Worm (Caenorhabditis elegans) whole organism, L2 larva: ENCODE data around the gene nep-18.
"Not testable (repeated sequence)": the region's sequence is repeated elsewhere in the genome, so short reads cannot be mapped to it uniquely, and the experiment has no call there.

Experiments
- C34F6.9 ChIP-seq: fragments of 150-350 bp; optimal IDR thresholded peaks from 2 replicates; lab custom pipeline; 2014; ENCODE audit warnings: missing biosample characterization, missing genetic modification characterization
- F13H6.1 ChIP-seq: sonication (generic microtip); optimal IDR thresholded peaks from 2 replicates; lab custom pipeline; 2016; ENCODE audit warnings: missing genetic modification characterization, missing compliant biosample characterization
- ZK546.5 ChIP-seq: sonication (generic microtip); optimal IDR thresholded peaks from 2 replicates; lab custom pipeline; 2017; ENCODE audit warnings: missing biosample characterization, missing genetic modification characterization
- ama-1 ChIP-seq: fragments of 150-350 bp; optimal IDR thresholded peaks from 2 replicates; lab custom pipeline; 2018; ENCODE audit warnings: inconsistent platforms
- blmp-1 ChIP-seq: sonication (generic microtip); optimal IDR thresholded peaks from 2 replicates; lab custom pipeline; 2017; ENCODE audit warnings: missing genetic modification characterization, mild to moderate bottlenecking, missing compliant biosample characterization, antibody characterized with exemption, moderate library complexity; ENCODE audit not compliant: insufficient read depth
- ceh-82 ChIP-seq: fragments of 150-350 bp; optimal IDR thresholded peaks from 2 replicates; lab custom pipeline; 2014; ENCODE audit warnings: missing biosample characterization, missing genetic modification characterization
- crh-2 ChIP-seq: sonication (generic microtip); optimal IDR thresholded peaks from 2 replicates; lab custom pipeline; 2017; ENCODE audit warnings: missing biosample characterization, missing genetic modification characterization
- dmd-4 ChIP-seq: sonication (generic microtip); optimal IDR thresholded peaks from 2 replicates; lab custom pipeline; 2017; ENCODE audit warnings: missing biosample characterization, missing genetic modification characterization
- elt-1 ChIP-seq: fragments of 150-350 bp; optimal IDR thresholded peaks from 2 replicates; lab custom pipeline; 2014; ENCODE audit warnings: missing biosample characterization, missing genetic modification characterization
- elt-3 ChIP-seq: sonication (generic microtip); optimal IDR thresholded peaks from 2 replicates; lab custom pipeline; 2017; ENCODE audit warnings: missing biosample characterization, missing genetic modification characterization
- fos-1 ChIP-seq: fragments of 150-350 bp; optimal IDR thresholded peaks from 2 replicates; lab custom pipeline; 2014; ENCODE audit warnings: missing biosample characterization, missing genetic modification characterization
- gmeb-1 ChIP-seq: fragments of 150-350 bp; optimal IDR thresholded peaks from 2 replicates; lab custom pipeline; 2014; ENCODE audit warnings: missing biosample characterization, missing genetic modification characterization
- lin-11 ChIP-seq: fragments of 150-350 bp; sonication (generic microtip); optimal IDR thresholded peaks from 2 replicates; lab custom pipeline; 2014; ENCODE audit warnings: missing biosample characterization, missing genetic modification characterization, inconsistent platforms, mixed read lengths
- lin-13 ChIP-seq: fragments of 150-350 bp; optimal IDR thresholded peaks from 2 replicates; lab custom pipeline; 2014; ENCODE audit warnings: missing biosample characterization, missing genetic modification reagents, missing genetic modification characterization
- lin-39 ChIP-seq: fragments of 150-350 bp; optimal IDR thresholded peaks from 2 replicates; lab custom pipeline; 2014; ENCODE audit warnings: missing biosample characterization, missing genetic modification reagents, missing genetic modification characterization
- lsy-2 ChIP-seq, 2 experiments: fragments of 150-350 bp in 1 of 2; sonication (generic microtip) in 1 of 2; optimal IDR thresholded peaks; 2 replicates each; lab custom pipeline; 2014 to 2017; ENCODE audit warnings: missing biosample characterization in 2 of 2, missing genetic modification characterization in 2 of 2
- mab-5 ChIP-seq: fragments of 150-350 bp; optimal IDR thresholded peaks from 2 replicates; lab custom pipeline; 2014; ENCODE audit warnings: missing biosample characterization, missing genetic modification characterization
- mbf-1 ChIP-seq: sonication (generic microtip); optimal IDR thresholded peaks from 2 replicates; lab custom pipeline; 2017; ENCODE audit warnings: missing biosample characterization, missing genetic modification characterization
- nhr-10 ChIP-seq: sonication (generic microtip); optimal IDR thresholded peaks from 2 replicates; lab custom pipeline; 2017; ENCODE audit warnings: missing biosample characterization, missing genetic modification characterization
- nhr-11 ChIP-seq: fragments of 150-350 bp; optimal IDR thresholded peaks from 2 replicates; lab custom pipeline; 2014; ENCODE audit warnings: missing biosample characterization, missing genetic modification characterization
- nhr-12 ChIP-seq: fragments of 150-350 bp; optimal IDR thresholded peaks from 2 replicates; lab custom pipeline; 2014; ENCODE audit warnings: missing biosample characterization, missing genetic modification characterization
- nhr-129 ChIP-seq: fragments of 150-350 bp; optimal IDR thresholded peaks from 2 replicates; lab custom pipeline; 2014; ENCODE audit warnings: missing biosample characterization, missing genetic modification characterization
- nhr-21 ChIP-seq: fragments of 150-350 bp; optimal IDR thresholded peaks from 2 replicates; lab custom pipeline; 2014; ENCODE audit warnings: missing biosample characterization, missing genetic modification characterization
- nhr-23 ChIP-seq: fragments of 150-350 bp; optimal IDR thresholded peaks from 2 replicates; lab custom pipeline; 2014; ENCODE audit warnings: missing biosample characterization, missing genetic modification reagents, missing genetic modification characterization
- nhr-6 ChIP-seq: fragments of 150-350 bp; optimal IDR thresholded peaks from 2 replicates; lab custom pipeline; 2014; ENCODE audit warnings: missing biosample characterization, missing genetic modification characterization
- nhr-77 ChIP-seq: fragments of 150-350 bp; optimal IDR thresholded peaks from 2 replicates; lab custom pipeline; 2014; ENCODE audit warnings: missing biosample characterization, missing genetic modification characterization
- peb-1 ChIP-seq: fragments of 150-350 bp; optimal IDR thresholded peaks from 2 replicates; lab custom pipeline; 2014; ENCODE audit warnings: missing biosample characterization, missing genetic modification characterization
- sem-4 ChIP-seq: fragments of 150-350 bp; optimal IDR thresholded peaks from 2 replicates; lab custom pipeline; 2014; ENCODE audit warnings: missing biosample characterization, missing genetic modification reagents, missing genetic modification characterization
- snpc-4 ChIP-seq: fragments of 150-350 bp; optimal IDR thresholded peaks from 2 replicates; lab custom pipeline; 2014; ENCODE audit warnings: missing biosample characterization, missing genetic modification characterization
- unc-55 ChIP-seq: fragments of 150-350 bp; sonication (generic microtip); optimal IDR thresholded peaks from 3 replicates; lab custom pipeline; 2014; ENCODE audit warnings: missing biosample characterization, missing genetic modification reagents, missing genetic modification characterization
- unc-62 ChIP-seq: fragments of 150-350 bp; optimal IDR thresholded peaks from 2 replicates; lab custom pipeline; 2014; ENCODE audit warnings: missing biosample characterization, missing genetic modification reagents, missing genetic modification characterization
- zag-1 ChIP-seq: fragments of 150-350 bp; optimal IDR thresholded peaks from 2 replicates; lab custom pipeline; 2014; ENCODE audit warnings: missing biosample characterization, missing genetic modification characterization
- ztf-1 ChIP-seq: fragments of 200-800 bp; sonication (Bioruptor generic); conservative IDR thresholded peaks from 2 replicates; pipeline ENCODE4 v1.3.6; 2022; ENCODE audit warnings: missing genetic modification characterization, missing compliant biosample characterization
- ztf-4 ChIP-seq: fragments of 150-350 bp; optimal IDR thresholded peaks from 2 replicates; lab custom pipeline; 2014; ENCODE audit warnings: missing biosample characterization, missing genetic modification characterization

nep-18 gene

ce11 chrII:2563973-2564372 lies at the start of gene nep-18:
Gene nep-18 (minus strand): TSS chrII:2564073.
- TF ChIP-seq lin-39: no peak
- TF ChIP-seq blmp-1: no peak
- TF ChIP-seq mab-5 (tag; lab: Kevin White, UChicago): no peak
- no peak for TF ChIP-seq nhr-129
- TF ChIP-seq F13H6.1: no peak
- no peak for TF ChIP-seq lin-13 (GFP tag; lab: Kevin White, UChicago)
- no peak for TF ChIP-seq snpc-4 (tag; lab: Kevin White, UChicago)
- TF ChIP-seq nhr-12: no peak
- no peak for TF ChIP-seq fos-1
- no peak for TF ChIP-seq unc-55
- TF ChIP-seq ztf-4 (tag; lab: Kevin White, UChicago): no peak
- TF ChIP-seq nhr-10 (tag; lab: Kevin White, UChicago): no peak
- no peak for TF ChIP-seq peb-1 (tag; lab: Kevin White, UChicago)
- TF ChIP-seq, all 48 proteins: peak for 0

ce11 chrII:2612278-2612677 lies 48.4 kb upstream of the nep-18 start, which contains the start of gene D2062.13:
Gene D2062.13 (plus strand): TSS chrII:2612578.
- not testable (repeated sequence) for TF ChIP-seq nhr-12; elt-3 (tag; lab: Kevin White, UChicago); nhr-77 (tag; lab: Kevin White, UChicago)
- TF ChIP-seq, all 48 proteins: peak for 0; not testable (repeated sequence) for 48

- TF ChIP-seq nhr-11 (tag; lab: Kevin White, UChicago): no peak
- TF ChIP-seq nhr-23 (tag; lab: Kevin White, UChicago): no peak
- no peak for TF ChIP-seq ZK546.5 (tag; lab: Kevin White, UChicago)
- TF ChIP-seq unc-55: no peak
- TF ChIP-seq nhr-6 (tag; lab: Kevin White, UChicago): no peak
- no peak for TF ChIP-seq ama-1 (lab: Kevin White, UChicago)
- no peak for TF ChIP-seq C34F6.9 (tag; lab: Kevin White, UChicago)
- TF ChIP-seq zag-1: no peak
- no peak for TF ChIP-seq lin-11
- TF ChIP-seq F13H6.1: no peak
- TF ChIP-seq elt-3 (tag; lab: Kevin White, UChicago): no peak
- TF ChIP-seq mbf-1 (tag; lab: Kevin White, UChicago): no peak
- TF ChIP-seq unc-62 (GFP tag; lab: Kevin White, UChicago): no peak
- no peak for TF ChIP-seq crh-2 (tag; lab: Kevin White, UChicago)
- no peak for TF ChIP-seq sem-4
- TF ChIP-seq fos-1: no peak
Measured at ce11 chrII:2611009-2611408, 47.1 kb upstream of the nep-18 start.

ce11 chrII:2610202-2610912 lies 46.5 kb upstream of the nep-18 start, which contains the start of gene sri-38:
Gene sri-38 (plus strand): TSS chrII:2610862.
- TF ChIP-seq mbf-1 (tag; lab: Kevin White, UChicago) (no peak), nhr-21 (tag; lab: Kevin White, UChicago) (no peak), elt-1 (no peak), ztf-4 (tag; lab: Kevin White, UChicago) (no peak), fos-1 (peak; percentile 95), ztf-1 (GFP tag; lab: Robert Waterston, UW) (no peak), nhr-11 (tag; lab: Kevin White, UChicago) (no peak), crh-2 (tag; lab: Kevin White, UChicago) (peak; percentile 49)

- no peak for TF ChIP-seq ceh-82 (tag; lab: Kevin White, UChicago)
- no peak for TF ChIP-seq nhr-10 (tag; lab: Kevin White, UChicago)
- no peak for TF ChIP-seq nhr-77 (tag; lab: Kevin White, UChicago)
- TF ChIP-seq nhr-11 (tag; lab: Kevin White, UChicago): no peak
- no peak for TF ChIP-seq crh-2 (tag; lab: Kevin White, UChicago)
- TF ChIP-seq nhr-6 (tag; lab: Kevin White, UChicago): no peak
- no peak for TF ChIP-seq gmeb-1
- no peak for TF ChIP-seq mbf-1 (tag; lab: Kevin White, UChicago)
- no peak for TF ChIP-seq dmd-4 (tag; lab: Kevin White, UChicago)
- TF ChIP-seq lsy-2 (tag; optimal IDR thresholded peaks at IDR 0.05; lab: Kevin White, UChicago): no peak
- no peak for TF ChIP-seq lin-13 (GFP tag; lab: Kevin White, UChicago)
Measured at ce11 chrII:2605319-2605718, 41.4 kb upstream of the nep-18 start, which contains the start of gene sri-77. Gene sri-77 (minus strand): TSS chrII:2605419.
